Worm (Caenorhabditis elegans): Measurements from ENCODE around the gene smoc-1.
A peak's percentile ranks its signal among the peaks of the same experiment; 100 is the strongest.

DNA sequence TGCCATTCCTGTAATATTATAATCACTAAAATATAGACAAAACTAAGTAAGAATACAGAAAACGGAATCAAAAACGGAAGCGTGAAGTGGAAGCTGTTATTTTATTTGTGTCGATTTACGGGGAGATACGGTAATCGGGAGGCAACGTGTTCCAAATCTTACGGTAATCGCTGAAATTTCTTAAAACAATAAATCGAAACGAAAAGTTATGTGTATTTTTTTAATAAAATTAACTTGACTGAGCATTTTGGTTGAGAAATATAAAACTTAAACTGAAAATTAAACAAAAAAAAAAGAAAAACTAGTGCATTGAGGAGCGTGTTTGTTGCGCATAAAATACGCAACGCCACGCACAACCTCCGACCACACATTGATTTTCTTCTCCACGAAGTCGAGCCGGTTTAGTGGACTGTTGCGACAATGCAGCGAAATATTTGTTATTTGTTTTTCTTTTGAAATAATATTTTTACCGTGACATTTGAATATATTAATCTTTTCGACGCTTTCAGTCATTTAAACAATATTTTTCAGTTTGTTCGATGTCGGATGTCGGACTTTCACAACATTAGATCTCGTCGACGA lies 7.0 kb downstream of the smoc-1 start, which contains the start of the genes F55A11.1 and syx-5:
- no peak for TF ChIP-seq F39B2.1 (GFP tag; IDR thresholded peaks at IDR 0.05)
- no peak for TF ChIP-seq sptf-2 (GFP tag; optimal IDR thresholded peaks at IDR 0.05)
- TF ChIP-seq nfya-2 (GFP tag; IDR thresholded peaks at IDR 0.05) = no peak
- TF ChIP-seq lin-26 (GFP tag; IDR thresholded peaks at IDR 0.05) = no peak
- TF ChIP-seq madf-3 (GFP tag; IDR thresholded peaks at IDR 0.05) = no peak
- no peak for TF ChIP-seq snpc-4 (GFP tag; optimal IDR thresholded peaks at IDR 0.05)
- TF ChIP-seq snpc-4 (tag; optimal IDR thresholded peaks at IDR 0.05) = peak; percentile 2 to 82 (median 52)
